Fruit fly (Drosophila melanogaster) whole organism, embryonic: ENCODE measurements around the gene Jhbp5.

Source experiments
- Abd-B ChIP-seq: fragments of 200-800 bp; sonication (Bioruptor generic); optimal IDR thresholded peaks from 2 replicates; lab custom pipeline; 2018; ENCODE audit warnings: missing biosample characterization, mild to moderate bottlenecking, missing genetic modification characterization, moderate library complexity
- Atf3 ChIP-seq: fragments of 200-800 bp; sonication (Bioruptor generic); optimal IDR thresholded peaks from 3 replicates; lab custom pipeline; 2016; ENCODE audit warnings: missing biosample characterization, missing genetic modification characterization
- Bdp1 ChIP-seq: fragments of 200-800 bp; sonication (Bioruptor generic); optimal IDR thresholded peaks from 3 replicates; lab custom pipeline; 2016; ENCODE audit warnings: missing biosample characterization, missing genetic modification characterization
- CG10267 ChIP-seq: fragments of 200-800 bp; sonication (Bioruptor generic); optimal IDR thresholded peaks from 2 replicates; lab custom pipeline; 2018; ENCODE audit warnings: missing biosample characterization, mild to moderate bottlenecking, missing genetic modification characterization, moderate library complexity
- CG12942 ChIP-seq: fragments of 200-800 bp; sonication (Bioruptor generic); optimal IDR thresholded peaks from 3 replicates; lab custom pipeline; 2016; ENCODE audit warnings: missing biosample characterization, missing genetic modification characterization
- CG13123 ChIP-seq: fragments of 200-800 bp; sonication (Bioruptor generic); optimal IDR thresholded peaks from 2 replicates; lab custom pipeline; 2016; ENCODE audit warnings: missing biosample characterization, missing genetic modification characterization
- CG14710 ChIP-seq: fragments of 200-800 bp; sonication (Bioruptor generic); optimal IDR thresholded peaks from 3 replicates; lab custom pipeline; 2019; ENCODE audit warnings: missing biosample characterization, mild to moderate bottlenecking, missing genetic modification characterization, moderate library complexity
- CG15601 ChIP-seq: fragments of 200-800 bp; sonication (Bioruptor generic); optimal IDR thresholded peaks from 3 replicates; lab custom pipeline; 2019; ENCODE audit warnings: missing biosample characterization, mild to moderate bottlenecking, missing genetic modification characterization, moderate library complexity
- CG16863 ChIP-seq: fragments of 200-800 bp; sonication (Bioruptor generic); optimal IDR thresholded peaks from 3 replicates; lab custom pipeline; 2016; ENCODE audit warnings: missing biosample characterization, missing genetic modification characterization
- CG17186 ChIP-seq: fragments of 200-800 bp; sonication (Bioruptor generic); optimal IDR thresholded peaks from 3 replicates; lab custom pipeline; 2017; ENCODE audit warnings: missing biosample characterization, missing genetic modification reagents, missing genetic modification characterization
- CG17568 ChIP-seq: fragments of 200-800 bp; sonication (Bioruptor generic); optimal IDR thresholded peaks from 2 replicates; lab custom pipeline; 2018; ENCODE audit warnings: missing biosample characterization, mild to moderate bottlenecking, missing genetic modification characterization, moderate library complexity
- CG17802 ChIP-seq: fragments of 200-800 bp; sonication (Bioruptor generic); optimal IDR thresholded peaks from 2 replicates; lab custom pipeline; 2018; ENCODE audit warnings: missing biosample characterization, mild to moderate bottlenecking, missing genetic modification characterization, moderate library complexity
- CG18764 ChIP-seq: fragments of 200-800 bp; sonication (Bioruptor generic); optimal IDR thresholded peaks from 3 replicates; lab custom pipeline; 2016; ENCODE audit warnings: missing biosample characterization, missing genetic modification characterization
- CG3281 ChIP-seq: fragments of 200-800 bp; sonication (Bioruptor generic); optimal IDR thresholded peaks from 3 replicates; lab custom pipeline; 2017; ENCODE audit warnings: missing biosample characterization, mild to moderate bottlenecking, missing genetic modification characterization
- CG34376 ChIP-seq: fragments of 200-800 bp; sonication (Bioruptor generic); optimal IDR thresholded peaks from 2 replicates; lab custom pipeline; 2018; ENCODE audit warnings: missing biosample characterization, mild to moderate bottlenecking, missing genetic modification characterization
- CG4854 ChIP-seq: fragments of 200-800 bp; sonication (Bioruptor generic); optimal IDR thresholded peaks from 2 replicates; lab custom pipeline; 2016; ENCODE audit warnings: missing biosample characterization, missing genetic modification characterization, inconsistent platforms
- CG6689 ChIP-seq: fragments of 200-800 bp; sonication (Bioruptor generic); IDR thresholded peaks from 2 replicates; pipeline ENCODE4 v1.3.6; 2022; ENCODE audit warnings: missing biosample characterization, missing genetic modification characterization
- CG7271 ChIP-seq: fragments of 200-800 bp; sonication (Bioruptor generic); optimal IDR thresholded peaks from 2 replicates; lab custom pipeline; 2018; ENCODE audit warnings: missing biosample characterization, mild to moderate bottlenecking, missing genetic modification characterization, moderate library complexity
- CHES-1-like ChIP-seq: fragments of 200-800 bp; sonication (Bioruptor generic); optimal IDR thresholded peaks from 2 replicates; lab custom pipeline; 2016; ENCODE audit warnings: missing biosample characterization, missing genetic modification characterization
- Dip2 ChIP-seq: fragments of 200-800 bp; sonication (Bioruptor generic); IDR thresholded peaks from 2 replicates; pipeline ENCODE4 v1.3.6; 2022; ENCODE audit warnings: missing biosample characterization, missing genetic modification characterization
- Gsc ChIP-seq: fragments of 200-800 bp; sonication (Bioruptor generic); IDR thresholded peaks from 2 replicates; pipeline ENCODE4 v1.3.6; 2022; ENCODE audit warnings: missing biosample characterization, missing genetic modification characterization
- Hmx ChIP-seq: fragments of 200-800 bp; sonication (Bioruptor generic); optimal IDR thresholded peaks from 2 replicates; lab custom pipeline; 2016; ENCODE audit warnings: missing biosample characterization, missing genetic modification characterization
- Sry-β ChIP-seq: fragments of 200-800 bp; sonication (Bioruptor generic); optimal IDR thresholded peaks from 2 replicates; lab custom pipeline; 2018; ENCODE audit warnings: missing biosample characterization, mild to moderate bottlenecking, missing genetic modification characterization, moderate library complexity
- Ssrp ChIP-seq: fragments of 200-800 bp; sonication (Bioruptor generic); optimal IDR thresholded peaks from 2 replicates; lab custom pipeline; 2018; ENCODE audit warnings: missing biosample characterization, mild to moderate bottlenecking, missing genetic modification characterization, moderate library complexity
- Vsx1 ChIP-seq: fragments of 200-800 bp; sonication (Bioruptor generic); optimal IDR thresholded peaks from 2 replicates; lab custom pipeline; 2017; ENCODE audit warnings: missing biosample characterization, mild to moderate bottlenecking, missing genetic modification characterization, missing genetic modification reagents
- cato ChIP-seq: fragments of 200-800 bp; sonication (Bioruptor generic); optimal IDR thresholded peaks from 2 replicates; lab custom pipeline; 2016; ENCODE audit warnings: missing biosample characterization, missing genetic modification characterization, borderline replicate concordance
- caup ChIP-seq: fragments of 200-800 bp; sonication (Bioruptor generic); optimal IDR thresholded peaks from 3 replicates; lab custom pipeline; 2017; ENCODE audit warnings: missing biosample characterization, mild to moderate bottlenecking, missing genetic modification characterization, moderate library complexity; ENCODE audit not compliant: severe bottlenecking
- chif ChIP-seq, 2 experiments: fragments of 200-800 bp; sonication (Bioruptor generic); optimal IDR thresholded peaks; 3 replicates each; lab custom pipeline; 2016; ENCODE audit warnings: missing biosample characterization in 2 of 2, missing genetic modification characterization in 2 of 2
- crp ChIP-seq, 2 experiments: fragments of 200-800 bp; sonication (Bioruptor generic); optimal IDR thresholded peaks; 2 replicates in 1 of 2; 3 replicates in 1 of 2; lab custom pipeline; 2017; ENCODE audit warnings: missing biosample characterization in 2 of 2, missing genetic modification characterization in 2 of 2, mild to moderate bottlenecking in 1 of 2, moderate library complexity in 1 of 2
- dimm ChIP-seq: fragments of 200-800 bp; sonication (Bioruptor generic); IDR thresholded peaks from 2 replicates; pipeline ENCODE4 v1.3.6; 2022; ENCODE audit warnings: missing biosample characterization, missing genetic modification characterization
- en ChIP-seq: fragments of 200-800 bp; sonication (Bioruptor generic); optimal IDR thresholded peaks from 2 replicates; lab custom pipeline; 2016; ENCODE audit warnings: missing biosample characterization, missing genetic modification characterization
- ewg ChIP-seq: fragments of 200-800 bp; sonication (Bioruptor generic); optimal IDR thresholded peaks from 3 replicates; lab custom pipeline; 2017; ENCODE audit warnings: mild to moderate bottlenecking, missing biosample characterization, missing genetic modification reagents, missing genetic modification characterization
- eyg ChIP-seq: fragments of 200-800 bp; sonication (Bioruptor generic); optimal IDR thresholded peaks from 3 replicates; lab custom pipeline; 2016; ENCODE audit warnings: missing biosample characterization, missing genetic modification characterization
- grau ChIP-seq: fragments of 200-800 bp; optimal IDR thresholded peaks from 3 replicates; lab custom pipeline; 2019; ENCODE audit warnings: missing biosample characterization, mild to moderate bottlenecking, missing genetic modification characterization, moderate library complexity
- grn ChIP-seq: fragments of 200-800 bp; sonication (Bioruptor generic); optimal IDR thresholded peaks from 3 replicates; lab custom pipeline; 2017; ENCODE audit warnings: missing biosample characterization, missing genetic modification characterization
- gro ChIP-seq: fragments of 200-800 bp; sonication (Bioruptor generic); optimal IDR thresholded peaks from 2 replicates; lab custom pipeline; 2016; ENCODE audit warnings: missing biosample characterization, missing genetic modification characterization
- h ChIP-seq: fragments of >200 bp; optimal IDR thresholded peaks from 2 replicates; lab custom pipeline; 2017
- lmd ChIP-seq: fragments of 200-800 bp; sonication (Bioruptor generic); IDR thresholded peaks from 2 replicates; pipeline ENCODE4 v1.3.6; 2022; ENCODE audit warnings: missing biosample characterization, missing genetic modification characterization
- nmo ChIP-seq: fragments of 200-800 bp; sonication (Bioruptor generic); optimal IDR thresholded peaks from 2 replicates; lab custom pipeline; 2018; ENCODE audit warnings: missing biosample characterization, mild to moderate bottlenecking, missing genetic modification characterization, moderate library complexity
- oc ChIP-seq: fragments of 200-800 bp; sonication (Bioruptor generic); optimal IDR thresholded peaks from 2 replicates; lab custom pipeline; 2018; ENCODE audit warnings: missing biosample characterization, mild to moderate bottlenecking, missing genetic modification characterization, moderate library complexity
- pita ChIP-seq: fragments of 200-800 bp; sonication (Bioruptor generic); optimal IDR thresholded peaks from 2 replicates; lab custom pipeline; 2017; ENCODE audit warnings: missing biosample characterization, mild to moderate bottlenecking, missing genetic modification characterization
- pzg ChIP-seq: fragments of 200-800 bp; sonication (Bioruptor generic); optimal IDR thresholded peaks from 3 replicates; lab custom pipeline; 2018; ENCODE audit warnings: missing biosample characterization, mild to moderate bottlenecking, missing genetic modification characterization, moderate library complexity
- rib ChIP-seq: fragments of 200-800 bp; sonication (Bioruptor generic); IDR thresholded peaks from 2 replicates; pipeline ENCODE4 v1.3.6; 2022; ENCODE audit warnings: missing biosample characterization, missing genetic modification characterization
- so ChIP-seq: fragments of 200-800 bp; sonication (Bioruptor generic); IDR thresholded peaks from 3 replicates; pipeline ENCODE4 v1.3.6; 2022; ENCODE audit warnings: missing biosample characterization, missing genetic modification characterization
- sr ChIP-seq: fragments of 200-800 bp; sonication (Bioruptor generic); IDR thresholded peaks from 3 replicates; pipeline ENCODE4 v1.3.6; 2022; ENCODE audit warnings: missing biosample characterization, missing genetic modification characterization
- sug ChIP-seq: fragments of 200-800 bp; optimal IDR thresholded peaks from 2 replicates; lab custom pipeline; 2019; ENCODE audit warnings: missing biosample characterization, mild to moderate bottlenecking, missing genetic modification characterization, moderate library complexity
- tio ChIP-seq: fragments of 200-800 bp; sonication (Bioruptor generic); optimal IDR thresholded peaks from 2 replicates; lab custom pipeline; 2017; ENCODE audit warnings: missing biosample characterization, missing genetic modification characterization, inconsistent platforms
- wek ChIP-seq: fragments of 200-800 bp; sonication (Bioruptor generic); optimal IDR thresholded peaks from 3 replicates; lab custom pipeline; 2018; ENCODE audit warnings: missing biosample characterization, mild to moderate bottlenecking, missing genetic modification characterization, moderate library complexity
- zen ChIP-seq: fragments of 200-800 bp; sonication (Bioruptor generic); optimal IDR thresholded peaks from 3 replicates; lab custom pipeline; 2018; ENCODE audit warnings: missing biosample characterization, mild to moderate bottlenecking, missing genetic modification characterization, moderate library complexity

Jhbp5 gene

dm6 chr3R:16071689-16072580 is 26.0 kb upstream of the Jhbp5 start (continued):
- no peak for TF ChIP-seq tio
- peak; percentile 85 for TF ChIP-seq CG6689 (GFP tag; lab: Robert Waterston, UW)
- TF ChIP-seq rib (GFP tag; lab: Robert Waterston, UW), result no peak
- peak; percentile 11 for TF ChIP-seq Atf3 (GFP tag; lab: Kevin White, UChicago)
- TF ChIP-seq cato (GFP tag; lab: Kevin White, UChicago), result peak; percentile 40
- TF ChIP-seq h (lab: Kevin White, UChicago), result no peak
- peak; percentile 46 for TF ChIP-seq CG17802 (tag; lab: Kevin White, UChicago)
- TF ChIP-seq nmo (GFP tag; lab: Kevin White, UChicago), result peak; percentile 64
- peak; percentile 46 for TF ChIP-seq dimm (GFP tag; lab: Robert Waterston, UW)
- TF ChIP-seq sug (tag; lab: Kevin White, UChicago), result no peak
- TF ChIP-seq oc, result peak; percentile 54
- no peak for TF ChIP-seq pita
- peak; percentile 86 for TF ChIP-seq grn
- peak; percentile 41 for TF ChIP-seq CG15601
- TF ChIP-seq ewg (GFP tag; lab: Kevin White, UChicago), result peak; percentile 29
- no peak for TF ChIP-seq pzg (GFP tag; lab: Kevin White, UChicago)
- peak; percentile 66 for TF ChIP-seq CG13123 (GFP tag; lab: Kevin White, UChicago)
- TF ChIP-seq gro, result no peak
- TF ChIP-seq CG17186 (GFP tag; lab: Kevin White, UChicago), result no peak
- no peak for TF ChIP-seq CG4854 (GFP tag; lab: Kevin White, UChicago)
- TF ChIP-seq CG18764 (GFP tag; lab: Kevin White, UChicago), result peak; percentile 41
- TF ChIP-seq CHES-1-like, result no peak
- TF ChIP-seq CG34376, result no peak
- peak; percentile 94 for TF ChIP-seq Vsx1
- TF ChIP-seq CG14710, result peak; percentile 51
- TF ChIP-seq crp (GFP tag; optimal IDR thresholded peaks at IDR 0.05; lab: Kevin White, UChicago), result no peak
- TF ChIP-seq CG17568 (GFP tag; lab: Kevin White, UChicago), result peak; percentile 12
- no peak for TF ChIP-seq sr (GFP tag; lab: Robert Waterston, UW)
- no peak for TF ChIP-seq Sry-β
- no peak for TF ChIP-seq Bdp1
- TF ChIP-seq Gsc, result no peak
- TF ChIP-seq so (GFP tag; lab: Robert Waterston, UW), result peak; percentile 72; the same call in 2 of the 3 replicates
- peak; percentile 75 for TF ChIP-seq grau (tag; lab: Kevin White, UChicago)
- peak in 1 of 2 experiments; percentile 70 for TF ChIP-seq chif (GFP tag; optimal IDR thresholded peaks at IDR 0.05; lab: Kevin White, UChicago)
- TF ChIP-seq eyg (GFP tag; lab: Kevin White, UChicago), result no peak
- peak; percentile 37 for TF ChIP-seq CG16863 (GFP tag; lab: Kevin White, UChicago)
- no peak for TF ChIP-seq CG3281 (GFP tag; lab: Kevin White, UChicago)
- no peak for TF ChIP-seq en (GFP tag; lab: Kevin White, UChicago)
- no peak for TF ChIP-seq Abd-B
- no peak for TF ChIP-seq caup (GFP tag; lab: Kevin White, UChicago)
- TF ChIP-seq zen, result peak; percentile 69
- TF ChIP-seq Ssrp (tag; lab: Kevin White, UChicago), result peak; percentile 65
- peak; percentile 68 for TF ChIP-seq CG10267 (tag; lab: Kevin White, UChicago)
- no peak for TF ChIP-seq Dip2
- no peak for TF ChIP-seq Hmx (GFP tag; lab: Kevin White, UChicago)
- no peak for TF ChIP-seq CG7271 (tag; lab: Kevin White, UChicago)
- TF ChIP-seq lmd (GFP tag; lab: Robert Waterston, UW), result peak; percentile 63
- TF ChIP-seq CG12942 (GFP tag; lab: Kevin White, UChicago), result peak; percentile 55
- TF ChIP-seq wek (GFP tag; lab: Kevin White, UChicago), result no peak
